3 fruit fly cellular contexts compared by ENCODE assay signal in the genomic region with DNA sequence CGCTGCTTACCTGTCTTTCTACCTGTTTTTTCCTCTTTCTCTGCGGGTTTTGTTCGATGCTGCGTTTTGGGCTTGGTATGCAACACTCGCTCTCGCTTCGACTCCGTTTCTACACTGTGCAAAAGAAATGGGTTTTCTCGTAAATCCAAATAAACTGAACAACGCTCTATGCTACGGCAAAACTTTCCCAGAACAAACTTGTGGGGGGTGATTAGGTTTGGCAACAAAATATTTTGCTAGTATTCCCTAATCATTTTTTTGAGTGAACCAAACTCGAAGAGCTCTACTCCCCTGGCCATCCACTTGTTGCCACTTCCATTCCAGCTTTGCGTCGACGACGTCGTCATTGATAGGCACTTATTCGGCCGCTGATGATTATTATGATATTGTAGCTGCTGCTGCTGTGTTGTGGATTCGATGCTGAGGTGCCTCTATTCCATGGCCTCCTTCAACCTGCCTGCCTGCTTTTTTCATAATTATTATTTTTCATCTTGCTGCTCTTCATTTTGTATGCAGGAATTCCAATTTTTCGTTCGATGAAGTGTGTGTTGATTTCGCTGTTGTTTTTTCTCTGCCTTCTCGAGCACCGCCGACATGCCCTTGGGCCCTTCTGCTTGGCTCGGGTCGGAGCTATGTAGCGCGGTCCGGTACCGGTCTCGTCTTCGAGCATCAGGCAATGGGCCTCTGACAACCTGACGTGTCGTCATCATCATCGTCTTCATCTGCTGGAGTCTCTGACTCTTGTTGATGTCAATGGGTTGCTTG.
TF ChIP-seq lines count a peak whose summit lies in the region.

No protein-coding gene starts in this region.

TF ChIP-seq in whole organism, embryonic, 481 proteins besides CTCF, POLR2A, EP300 and RAD21 (continued from another document and continues in another):
- peak; percentile 43 for TF ChIP-seq CG1647 (GFP tag; optimal IDR thresholded peaks at IDR 0.05; lab: Kevin White, UChicago)
- TF ChIP-seq CG1024 (GFP tag; IDR thresholded peaks at IDR 0.05; lab: Robert Waterston, UW), result peak; percentile 84
- peak; percentile 62; the same call in 1 of the 2 replicates for TF ChIP-seq ro (GFP tag; IDR thresholded peaks at IDR 0.05; lab: Robert Waterston, UW)
- TF ChIP-seq CoRest (tag; optimal IDR thresholded peaks at IDR 0.05; lab: Kevin White, UChicago), result peak; percentile 76
- TF ChIP-seq CG8089 (GFP tag; optimal IDR thresholded peaks at IDR 0.05; lab: Kevin White, UChicago), result peak; percentile 86
- peak; percentile 90 for TF ChIP-seq pnt (GFP tag; optimal IDR thresholded peaks at IDR 0.05; lab: Kevin White, UChicago)
- no peak for TF ChIP-seq CG4854 (GFP tag; optimal IDR thresholded peaks at IDR 0.05; lab: Kevin White, UChicago)
- peak; percentile 84 for TF ChIP-seq CG10366 (GFP tag; IDR thresholded peaks at IDR 0.05; lab: Robert Waterston, UW)
- peak; percentile 71 to 79 for TF ChIP-seq Pdp1 (GFP tag; optimal IDR thresholded peaks at IDR 0.05; lab: Kevin White, UChicago)
- peak; percentile 72 for TF ChIP-seq tgo (GFP tag; IDR thresholded peaks at IDR 0.05; lab: Robert Waterston, UW)
- TF ChIP-seq Aef1 (GFP tag; IDR thresholded peaks at IDR 0.05; lab: Robert Waterston, UW), result peak; percentile 67
- TF ChIP-seq lilli (GFP tag; optimal IDR thresholded peaks at IDR 0.05; lab: Kevin White, UChicago), result peak; percentile 74
- peak; percentile 74 for TF ChIP-seq CG15696 (tag; optimal IDR thresholded peaks at IDR 0.05; lab: Kevin White, UChicago)
- TF ChIP-seq lab (GFP tag; optimal IDR thresholded peaks at IDR 0.05; lab: Kevin White, UChicago), result peak; percentile 65
- TF ChIP-seq NK7.1 (GFP tag; optimal IDR thresholded peaks at IDR 0.05; lab: Kevin White, UChicago), result peak; percentile 44
- peak; percentile 4 for TF ChIP-seq Jarid2 (GFP tag; optimal IDR thresholded peaks at IDR 0.05; lab: Kevin White, UChicago)
- TF ChIP-seq Doc3 (GFP tag; IDR thresholded peaks at IDR 0.05; lab: Robert Waterston, UW; ENCODE audit: partially characterized antibody), result no peak
- no peak for TF ChIP-seq Ravus (GFP tag; IDR thresholded peaks at IDR 0.05; lab: Robert Waterston, UW)
- TF ChIP-seq Sry-β (GFP tag; optimal IDR thresholded peaks at IDR 0.05; lab: Kevin White, UChicago), result peak; percentile 31
- TF ChIP-seq CG13624 (GFP tag; optimal IDR thresholded peaks at IDR 0.05; lab: Kevin White, UChicago), result no peak
- TF ChIP-seq Fer2 (tag; optimal IDR thresholded peaks at IDR 0.05; lab: Kevin White, UChicago), result no peak
- peak; percentile 86 for TF ChIP-seq CG16863 (GFP tag; optimal IDR thresholded peaks at IDR 0.05; lab: Kevin White, UChicago)
- peak; percentile 89 for TF ChIP-seq fd96Cb (tag; optimal IDR thresholded peaks at IDR 0.05; lab: Kevin White, UChicago)
- peak; percentile 49 for TF ChIP-seq Ada2b (GFP tag; IDR thresholded peaks at IDR 0.05; lab: Robert Waterston, UW)
- TF ChIP-seq sd (tag; optimal IDR thresholded peaks at IDR 0.05; lab: Kevin White, UChicago), result peak; percentile 98
- peak; percentile 61 for TF ChIP-seq en (GFP tag; optimal IDR thresholded peaks at IDR 0.05; lab: Kevin White, UChicago)
- TF ChIP-seq HLH4C (GFP tag; IDR thresholded peaks at IDR 0.05; lab: Robert Waterston, UW; ENCODE audit: partially characterized antibody), result no peak
- no peak for TF ChIP-seq gfzf (GFP tag; optimal IDR thresholded peaks at IDR 0.05; lab: Kevin White, UChicago)
- TF ChIP-seq lmd (GFP tag; IDR thresholded peaks at IDR 0.05; lab: Robert Waterston, UW), result peak; percentile 77
- TF ChIP-seq grn (GFP tag; optimal IDR thresholded peaks at IDR 0.05; lab: Kevin White, UChicago), result no peak
- TF ChIP-seq salm (tag; optimal IDR thresholded peaks at IDR 0.05; lab: Kevin White, UChicago), result peak; percentile 73
- TF ChIP-seq dmrt11E (tag; optimal IDR thresholded peaks at IDR 0.05; lab: Kevin White, UChicago), result peak; percentile 90
- TF ChIP-seq CG4820 (GFP tag; optimal IDR thresholded peaks at IDR 0.05; lab: Kevin White, UChicago), result peak; percentile 74
- peak; percentile 89 for TF ChIP-seq gce (GFP tag; IDR thresholded peaks at IDR 0.05; lab: Robert Waterston, UW)
- TF ChIP-seq CG15514 (GFP tag; optimal IDR thresholded peaks at IDR 0.05; lab: Kevin White, UChicago), result peak; percentile 24
- no peak for TF ChIP-seq toy (GFP tag; IDR thresholded peaks at IDR 0.05; lab: Robert Waterston, UW)
- no peak for TF ChIP-seq CG3281 (GFP tag; optimal IDR thresholded peaks at IDR 0.05; lab: Kevin White, UChicago)
- TF ChIP-seq wdn (GFP tag; IDR thresholded peaks at IDR 0.05; lab: Robert Waterston, UW), result peak; percentile 27; the same call in 1 of the 2 replicates
- no peak for TF ChIP-seq CG7745 (tag; optimal IDR thresholded peaks at IDR 0.05; lab: Kevin White, UChicago)

TF ChIP-seq in whole organism, prepupa, 60 proteins besides CTCF, POLR2A, EP300 and RAD21 (continued from another document):
- TF ChIP-seq CG9139 (GFP tag; optimal IDR thresholded peaks at IDR 0.05; lab: Kevin White, UChicago) (peak; percentile 89), CG1621 (tag; optimal IDR thresholded peaks at IDR 0.05; lab: Kevin White, UChicago) (peak; percentile 96), lz (GFP tag; optimal IDR thresholded peaks at IDR 0.05; lab: Kevin White, UChicago) (peak; percentile 97), CG6854 (GFP tag; optimal IDR thresholded peaks at IDR 0.05; lab: Kevin White, UChicago) (peak; percentile 92), Sox15 (GFP tag; optimal IDR thresholded peaks at IDR 0.05; lab: Kevin White, UChicago) (peak; percentile 95), CG11902 (GFP tag; optimal IDR thresholded peaks at IDR 0.05; lab: Kevin White, UChicago) (peak; percentile 97), achi (GFP tag; optimal IDR thresholded peaks at IDR 0.05; lab: Kevin White, UChicago) (peak; percentile 96), CG8319 (GFP tag; optimal IDR thresholded peaks at IDR 0.05; lab: Kevin White, UChicago) (peak; percentile 95), Eip78C (GFP tag; lab: Kevin White, UChicago) (peak; percentile 99), vri (GFP tag; optimal IDR thresholded peaks at IDR 0.05; lab: Kevin White, UChicago) (peak; percentile 95), dac (GFP tag; optimal IDR thresholded peaks at IDR 0.05; lab: Kevin White, UChicago) (peak; percentile 88), cyc (GFP tag; optimal IDR thresholded peaks at IDR 0.05; lab: Kevin White, UChicago) (peak; percentile 98), Hr39 (GFP tag; optimal IDR thresholded peaks at IDR 0.05; lab: Kevin White, UChicago) (peak; percentile 97), CG10669 (GFP tag; optimal IDR thresholded peaks at IDR 0.05; lab: Kevin White, UChicago) (peak; percentile 96), CG6163 (GFP tag; IDR thresholded peaks at IDR 0.05; lab: Robert Waterston, UW) (peak; percentile 97), Ets96B (tag; optimal IDR thresholded peaks at IDR 0.05; lab: Kevin White, UChicago) (peak; percentile 96), CG11294 (GFP tag; IDR thresholded peaks at IDR 0.05; lab: Robert Waterston, UW) (peak; percentile 77), Eip75B (GFP tag; optimal IDR thresholded peaks at IDR 0.05; lab: Kevin White, UChicago) (peak; percentile 97), fd59A (GFP tag; optimal IDR thresholded peaks at IDR 0.05; lab: Kevin White, UChicago) (peak; percentile 95), CG34406 (GFP tag; optimal IDR thresholded peaks at IDR 0.05; lab: Kevin White, UChicago) (peak; percentile 96), CG16779 (tag; optimal IDR thresholded peaks at IDR 0.05; lab: Kevin White, UChicago) (peak; percentile 87), CG3032 (tag; optimal IDR thresholded peaks at IDR 0.05; lab: Kevin White, UChicago) (peak; percentile 96), CG3919 (GFP tag; optimal IDR thresholded peaks at IDR 0.05; lab: Kevin White, UChicago) (peak; percentile 99), Met (GFP tag; optimal IDR thresholded peaks at IDR 0.05; lab: Kevin White, UChicago) (peak; percentile 98), CG4318 (GFP tag; optimal IDR thresholded peaks at IDR 0.05; lab: Kevin White, UChicago) (peak; percentile 90), dsx (GFP tag; optimal IDR thresholded peaks at IDR 0.05; lab: Kevin White, UChicago; ENCODE audit: poor library complexity, severe bottlenecking) (peak; percentile 94), pdm3 (GFP tag; optimal IDR thresholded peaks at IDR 0.05; lab: Kevin White, UChicago) (peak; percentile 98), Gug (GFP tag; IDR thresholded peaks at IDR 0.05; lab: Robert Waterston, UW) (peak; percentile 87), CG8632 (GFP tag; optimal IDR thresholded peaks at IDR 0.05; lab: Kevin White, UChicago) (peak; percentile 96), Blimp-1 (GFP tag; optimal IDR thresholded peaks at IDR 0.05; lab: Kevin White, UChicago) (peak; percentile 84), Sox14 (GFP tag; optimal IDR thresholded peaks at IDR 0.05; lab: Kevin White, UChicago) (peak; percentile 97), topi (GFP tag; optimal IDR thresholded peaks at IDR 0.05; lab: Kevin White, UChicago) (peak; percentile 98), salr (GFP tag; optimal IDR thresholded peaks at IDR 0.05; lab: Kevin White, UChicago) (peak; percentile 88 to 95), CG6276 (GFP tag; optimal IDR thresholded peaks at IDR 0.05; lab: Kevin White, UChicago) (peak; percentile 93), CG8119 (GFP tag; IDR thresholded peaks at IDR 0.05; lab: Robert Waterston, UW) (peak; percentile 95), fd85E (GFP tag; optimal IDR thresholded peaks at IDR 0.05; lab: Kevin White, UChicago) (peak; percentile 95), ss (GFP tag; optimal IDR thresholded peaks at IDR 0.05; lab: Kevin White, UChicago) (peak; percentile 70 to 95), Ets21C (GFP tag; optimal IDR thresholded peaks at IDR 0.05; lab: Kevin White, UChicago) (peak; percentile 95), svp (GFP tag; lab: Kevin White, UChicago) (peak; percentile 98), esn (GFP tag; optimal IDR thresholded peaks at IDR 0.05; lab: Kevin White, UChicago) (peak; percentile 98)

TF ChIP-seq in whole organism, wandering third instar larva, 38 proteins besides CTCF, POLR2A, EP300 and RAD21 (continued from another document):
- TF ChIP-seq ey (GFP tag; optimal IDR thresholded peaks at IDR 0.05; lab: Kevin White, UChicago) (peak; percentile 96), jim (GFP tag; optimal IDR thresholded peaks at IDR 0.05; lab: Kevin White, UChicago) (no peak), CrebA (GFP tag; optimal IDR thresholded peaks at IDR 0.05; lab: Kevin White, UChicago; ENCODE audit: borderline replicate concordance) (no peak), lola (GFP tag; optimal IDR thresholded peaks at IDR 0.05; lab: Kevin White, UChicago) (no peak), h (GFP tag; optimal IDR thresholded peaks at IDR 0.05; lab: Kevin White, UChicago) (peak; percentile 96), Vsx2 (GFP tag; optimal IDR thresholded peaks at IDR 0.05; lab: Kevin White, UChicago; ENCODE audit: partially characterized antibody) (peak; percentile 4), br (GFP tag; optimal IDR thresholded peaks at IDR 0.05; lab: Kevin White, UChicago) (peak; percentile 96), rgr (GFP tag; optimal IDR thresholded peaks at IDR 0.05; lab: Kevin White, UChicago) (peak; percentile 94), OdsH (GFP tag; optimal IDR thresholded peaks at IDR 0.05; lab: Kevin White, UChicago) (peak; percentile 95), Rel (GFP tag; optimal IDR thresholded peaks at IDR 0.05; lab: Kevin White, UChicago) (peak; percentile 92), Rel (tag; optimal IDR thresholded peaks at IDR 0.05; lab: Kevin White, UChicago) (peak; percentile 61), Hr83 (GFP tag; optimal IDR thresholded peaks at IDR 0.05; lab: Kevin White, UChicago; ENCODE audit: poor library complexity, severe bottlenecking) (peak; percentile 82), fru (GFP tag; optimal IDR thresholded peaks at IDR 0.05; lab: Kevin White, UChicago) (peak; percentile 97)
TF ChIP-seq in whole organism, wandering third instar larva: peak in this region for 24.
